Fruit fly (Drosophila melanogaster): ENCODE results near the gene CD98hc.

- TF ChIP-seq CTCF (optimal IDR thresholded peaks at IDR 0.05) (no peak), CG8478 (optimal IDR thresholded peaks at IDR 0.05) (no peak)
Observed at dm6 chr3R:7964751-7965319, 13.4 kb downstream of the CD98hc start.

All from S2 (cell line).